Fruit fly (Drosophila melanogaster) whole organism, prepupa: ENCODE results near the gene Prim2.

Experiments used
- CG6163 ChIP-seq: fragments of 200-800 bp; sonication (Bioruptor generic); IDR thresholded peaks from 3 replicates; pipeline ENCODE4 v1.3.6; 2022; ENCODE audit warnings: missing biosample characterization, missing genetic modification characterization
- CG6808 ChIP-seq: fragments of 200-800 bp; sonication (Bioruptor generic); optimal IDR thresholded peaks from 3 replicates; lab custom pipeline; 2017; ENCODE audit warnings: missing biosample characterization, missing genetic modification characterization, mild to moderate bottlenecking, moderate library complexity, missing genetic modification reagents
- CG7368 ChIP-seq: fragments of 200-800 bp; sonication (Bioruptor generic); optimal IDR thresholded peaks from 3 replicates; lab custom pipeline; 2016; ENCODE audit warnings: missing biosample characterization, missing genetic modification characterization
- Eip93F ChIP-seq: fragments of 200-800 bp; sonication (Bioruptor generic); optimal IDR thresholded peaks from 2 replicates; lab custom pipeline; 2016; ENCODE audit warnings: missing biosample characterization, mild to moderate bottlenecking, missing genetic modification characterization
- Ets21C ChIP-seq: fragments of 200-800 bp; sonication (Bioruptor generic); optimal IDR thresholded peaks from 3 replicates; lab custom pipeline; 2016; ENCODE audit warnings: missing biosample characterization, missing genetic modification characterization
- Hr39 ChIP-seq: fragments of 200-800 bp; sonication (Bioruptor generic); optimal IDR thresholded peaks from 2 replicates; lab custom pipeline; 2016; ENCODE audit warnings: missing biosample characterization, missing genetic modification characterization
- Sox102F ChIP-seq: fragments of 200-800 bp; sonication (Bioruptor generic); optimal IDR thresholded peaks from 2 replicates; lab custom pipeline; 2016; ENCODE audit warnings: missing biosample characterization, mild to moderate bottlenecking, missing genetic modification characterization
- cyc ChIP-seq: fragments of 200-800 bp; sonication (Bioruptor generic); optimal IDR thresholded peaks from 3 replicates; lab custom pipeline; 2016; ENCODE audit warnings: missing biosample characterization, missing genetic modification characterization
- net ChIP-seq: fragments of 200-800 bp; sonication (Bioruptor generic); optimal IDR thresholded peaks from 3 replicates; lab custom pipeline; 2016; ENCODE audit warnings: missing biosample characterization, missing genetic modification characterization
- salr ChIP-seq, 2 experiments: fragments of 200-800 bp; sonication (Bioruptor generic); optimal IDR thresholded peaks; 3 replicates each; lab custom pipeline; 2016 to 2018; ENCODE audit warnings: missing biosample characterization in 2 of 2, missing genetic modification characterization in 2 of 2, mild to moderate bottlenecking in 1 of 2

DNA sequence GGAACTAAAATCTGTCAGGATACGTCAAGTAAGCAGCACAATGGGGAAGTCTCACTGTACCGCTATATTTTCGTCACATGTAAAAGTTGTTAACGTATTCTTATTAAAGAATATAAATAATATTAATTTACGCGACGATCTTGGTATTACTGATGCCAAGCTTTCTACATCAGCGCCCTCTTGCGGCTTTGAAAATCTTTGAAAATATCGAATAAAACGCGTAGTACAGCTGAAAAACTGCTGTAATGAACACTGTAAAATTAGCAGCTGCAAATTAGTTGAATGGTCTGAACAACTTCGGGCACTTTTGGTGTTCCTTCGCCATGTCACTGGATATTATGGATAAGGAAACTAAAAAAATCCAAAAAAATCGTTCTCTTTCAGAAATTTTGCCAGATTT is 41.3 kb downstream of the Prim2 start:
- no peak for TF ChIP-seq CG7368 (GFP tag; lab: Kevin White, UChicago)
- no peak for TF ChIP-seq Eip93F (GFP tag; lab: Kevin White, UChicago)
- no peak for TF ChIP-seq Ets21C (GFP tag; lab: Kevin White, UChicago)
- TF ChIP-seq salr (GFP tag; optimal IDR thresholded peaks at IDR 0.05; lab: Kevin White, UChicago) = no peak
- no peak for TF ChIP-seq net
- TF ChIP-seq cyc (GFP tag; lab: Kevin White, UChicago) = no peak
- no peak for TF ChIP-seq CG6808 (GFP tag; lab: Kevin White, UChicago)
- no peak for TF ChIP-seq Sox102F
- no peak for TF ChIP-seq CG6163 (GFP tag; lab: Robert Waterston, UW)
- TF ChIP-seq Hr39 (GFP tag; lab: Kevin White, UChicago) = no peak
